Fruit fly (Drosophila melanogaster): ENCODE results near the gene KrT95D.

The KrT95D gene

dm6 chr3R:23964913-23965718 lies 66.5 kb downstream of the KrT95D start (continued):
- TF ChIP-seq esg (GFP tag; conservative IDR thresholded peaks at IDR 0.05), result no peak
- peak; percentile 73 for TF ChIP-seq Deaf1 (tag; optimal IDR thresholded peaks at IDR 0.05)
- TF ChIP-seq Hsf (GFP tag; optimal IDR thresholded peaks at IDR 0.05), result no peak
- no peak for TF ChIP-seq ash1 (GFP tag; optimal IDR thresholded peaks at IDR 0.05)
- TF ChIP-seq crol (GFP tag; IDR thresholded peaks at IDR 0.05), result no peak
- TF ChIP-seq Lhr (GFP tag; optimal IDR thresholded peaks at IDR 0.05), result no peak
- no peak for TF ChIP-seq Dbx (GFP tag; IDR thresholded peaks at IDR 0.05)
- no peak for TF ChIP-seq Vsx1 (GFP tag; optimal IDR thresholded peaks at IDR 0.05)
- no peak for TF ChIP-seq CG12391 (tag; optimal IDR thresholded peaks at IDR 0.05)
- TF ChIP-seq CG30431 (GFP tag; optimal IDR thresholded peaks at IDR 0.05), result no peak
- TF ChIP-seq CG17612 (GFP tag; IDR thresholded peaks at IDR 0.05), result no peak
- TF ChIP-seq sd (tag; optimal IDR thresholded peaks at IDR 0.05), result peak; percentile 1
- no peak for TF ChIP-seq cato (GFP tag; optimal IDR thresholded peaks at IDR 0.05; ENCODE audit: borderline replicate concordance)
- TF ChIP-seq mam (GFP tag; optimal IDR thresholded peaks at IDR 0.05), result no peak
- no peak for TF ChIP-seq dysf (GFP tag; IDR thresholded peaks at IDR 0.05)
- 0 out of 3 replicates have a peak, but pooled peaks have one; percentile 6 for TF ChIP-seq so (GFP tag; IDR thresholded peaks at IDR 0.05)
- TF ChIP-seq CG9932 (GFP tag; IDR thresholded peaks at IDR 0.05), result no peak
- no peak for TF ChIP-seq CG6689 (GFP tag; IDR thresholded peaks at IDR 0.05)
- no peak for TF ChIP-seq disco-r (GFP tag; optimal IDR thresholded peaks at IDR 0.05)
- TF ChIP-seq Atf6 (GFP tag; IDR thresholded peaks at IDR 0.05), result no peak
- no peak for TF ChIP-seq CG5953 (GFP tag; IDR thresholded peaks at IDR 0.05)
- TF ChIP-seq ci (GFP tag; IDR thresholded peaks at IDR 0.05), result peak; percentile 41; the same call in 2 of the 3 replicates
- TF ChIP-seq CG10654 (GFP tag; optimal IDR thresholded peaks at IDR 0.05), result no peak
- TF ChIP-seq ato (GFP tag; IDR thresholded peaks at IDR 0.05; ENCODE audit: partially characterized antibody), result no peak
- TF ChIP-seq chinmo (GFP tag; IDR thresholded peaks at IDR 0.05; ENCODE audit: partially characterized antibody), result 0 out of 4 replicates have a peak, but pooled peaks have one; percentile 37
- no peak for TF ChIP-seq vfl (GFP tag; optimal IDR thresholded peaks at IDR 0.05)
- TF ChIP-seq lab (GFP tag; optimal IDR thresholded peaks at IDR 0.05), result peak; percentile 2
- no peak for TF ChIP-seq HHEX (GFP tag; optimal IDR thresholded peaks at IDR 0.05)
- TF ChIP-seq CG10979 (tag; optimal IDR thresholded peaks at IDR 0.05), result no peak
- no peak for TF ChIP-seq Poxn (GFP tag; IDR thresholded peaks at IDR 0.05)
- TF ChIP-seq Hr3 (GFP tag; optimal IDR thresholded peaks at IDR 0.05), result no peak
- TF ChIP-seq TFAM (GFP tag; optimal IDR thresholded peaks at IDR 0.05), result no peak
- no peak for TF ChIP-seq D19A (tag; optimal IDR thresholded peaks at IDR 0.05)
- no peak for TF ChIP-seq CG4424 (GFP tag; optimal IDR thresholded peaks at IDR 0.05)
- peak; percentile 71 for TF ChIP-seq CG8290 (GFP tag; optimal IDR thresholded peaks at IDR 0.05)
- TF ChIP-seq CG8290 (tag; optimal IDR thresholded peaks at IDR 0.05), result peak; percentile 28 to 90
- peak; percentile 55 for TF ChIP-seq Med (GFP tag)
- no peak for TF ChIP-seq gcm2 (GFP tag; optimal IDR thresholded peaks at IDR 0.05)
- peak; percentile 74 for TF ChIP-seq scrt (GFP tag; optimal IDR thresholded peaks at IDR 0.05)
- peak; percentile 56 for TF ChIP-seq CG1832 (GFP tag; optimal IDR thresholded peaks at IDR 0.05)
- no peak for TF ChIP-seq ase (GFP tag; IDR thresholded peaks at IDR 0.05)
- no peak for TF ChIP-seq CG6272 (GFP tag; IDR thresholded peaks at IDR 0.05)
- TF ChIP-seq CG13624 (GFP tag; optimal IDR thresholded peaks at IDR 0.05), result no peak
- no peak for TF ChIP-seq gsb-n (tag; optimal IDR thresholded peaks at IDR 0.05)
- no peak for TF ChIP-seq Dip3 (GFP tag; optimal IDR thresholded peaks at IDR 0.05)
- TF ChIP-seq CG7928 (GFP tag; optimal IDR thresholded peaks at IDR 0.05), result no peak
- TF ChIP-seq CG16779 (GFP tag; IDR thresholded peaks at IDR 0.05), result no peak
- no peak for TF ChIP-seq run (tag; optimal IDR thresholded peaks at IDR 0.05)
- no peak for TF ChIP-seq Opbp (GFP tag; IDR thresholded peaks at IDR 0.05; ENCODE audit: partially characterized antibody)

All from whole organism, embryonic.